Fruit fly (Drosophila melanogaster): ENCODE results near the gene CG13933.

The CG13933 gene

dm6 chr3L:1741655-1742551 lies 33.0 kb downstream of the CG13933 start (continued):
- TF ChIP-seq run (tag; optimal IDR thresholded peaks at IDR 0.05) (peak; percentile 45), exex (tag; optimal IDR thresholded peaks at IDR 0.05) (peak; percentile 98), CG10267 (tag; optimal IDR thresholded peaks at IDR 0.05) (no peak), CG18599 (GFP tag; optimal IDR thresholded peaks at IDR 0.05) (no peak), CG31388 (GFP tag; optimal IDR thresholded peaks at IDR 0.05) (no peak), Sox100B (GFP tag; optimal IDR thresholded peaks at IDR 0.05) (no peak), rib (GFP tag; IDR thresholded peaks at IDR 0.05) (no peak), sqz (GFP tag; optimal IDR thresholded peaks at IDR 0.05) (no peak), her (GFP tag; optimal IDR thresholded peaks at IDR 0.05) (no peak), caup (GFP tag; optimal IDR thresholded peaks at IDR 0.05; ENCODE audit: severe bottlenecking) (no peak), kni (GFP tag; optimal IDR thresholded peaks at IDR 0.05) (no peak), grn (GFP tag; optimal IDR thresholded peaks at IDR 0.05) (peak; percentile 73), CG5180 (GFP tag; optimal IDR thresholded peaks at IDR 0.05) (peak; percentile 63), CG8388 (GFP tag; optimal IDR thresholded peaks at IDR 0.05) (peak; percentile 88), CG2129 (GFP tag; IDR thresholded peaks at IDR 0.05; ENCODE audit: partially characterized antibody) (no peak), dati (GFP tag; IDR thresholded peaks at IDR 0.05) (no peak), sc (optimal IDR thresholded peaks at IDR 0.05) (no peak), sc (GFP tag; optimal IDR thresholded peaks at IDR 0.05) (no peak), CG4360 (GFP tag; IDR thresholded peaks at IDR 0.05) (no peak), GATAe (GFP tag; conservative IDR thresholded peaks at IDR 0.05) (peak; percentile 72), CG15514 (GFP tag; optimal IDR thresholded peaks at IDR 0.05) (peak; percentile 12), ssp (GFP tag; IDR thresholded peaks at IDR 0.05) (no peak), CG4820 (GFP tag; optimal IDR thresholded peaks at IDR 0.05) (no peak), CG10147 (GFP tag; optimal IDR thresholded peaks at IDR 0.05) (no peak), CG7745 (tag; optimal IDR thresholded peaks at IDR 0.05) (no peak), phol (tag; optimal IDR thresholded peaks at IDR 0.05) (no peak), Myb (GFP tag; optimal IDR thresholded peaks at IDR 0.05) (no peak), CG3163 (GFP tag; optimal IDR thresholded peaks at IDR 0.05) (peak; percentile 47), CG17359 (tag; optimal IDR thresholded peaks at IDR 0.05) (no peak), CG16779 (GFP tag; IDR thresholded peaks at IDR 0.05) (0 out of 2 replicates have a peak, but pooled peaks have one; percentile 53), CG8290 (GFP tag; optimal IDR thresholded peaks at IDR 0.05) (no peak), CG8290 (tag; optimal IDR thresholded peaks at IDR 0.05) (peak in 1 of 2 experiments; percentile 30), pan (optimal IDR thresholded peaks at IDR 0.05) (no peak), pan (GFP tag; optimal IDR thresholded peaks at IDR 0.05 in 1 of 2, IDR thresholded peaks at IDR 0.05 in 1 of 2) (no peak), CG34422 (GFP tag; IDR thresholded peaks at IDR 0.05) (no peak), Vsx1 (GFP tag; optimal IDR thresholded peaks at IDR 0.05) (peak; percentile 77), CG7786 (GFP tag; optimal IDR thresholded peaks at IDR 0.05) (no peak), gcm2 (GFP tag; optimal IDR thresholded peaks at IDR 0.05) (no peak), slp2 (GFP tag; optimal IDR thresholded peaks at IDR 0.05) (no peak), CG6854 (GFP tag; optimal IDR thresholded peaks at IDR 0.05) (peak; percentile 29), sug (tag; optimal IDR thresholded peaks at IDR 0.05) (peak; percentile 40), CG6272 (GFP tag; IDR thresholded peaks at IDR 0.05) (no peak), CG12104 (GFP tag; optimal IDR thresholded peaks at IDR 0.05) (no peak), Lpt (GFP tag; optimal IDR thresholded peaks at IDR 0.05) (no peak), Oaz (GFP tag; IDR thresholded peaks at IDR 0.05) (no peak), chm (GFP tag; IDR thresholded peaks at IDR 0.05) (no peak), so (GFP tag; IDR thresholded peaks at IDR 0.05) (peak; percentile 39; the same call in 1 of the 3 replicates), ATbp (GFP tag; optimal IDR thresholded peaks at IDR 0.05) (no peak), lmd (GFP tag; IDR thresholded peaks at IDR 0.05) (no peak), Rfx (GFP tag; IDR thresholded peaks at IDR 0.05) (no peak)
